Fruit fly (Drosophila melanogaster) whole organism, adult: ENCODE data around the gene Peritrophin-15a.

Experiments used
- CG11617 ChIP-seq: fragments of 200-800 bp; sonication (Bioruptor generic); optimal IDR thresholded peaks from 2 replicates; lab custom pipeline; 2017; ENCODE audit warnings: mild to moderate bottlenecking, missing biosample characterization, missing genetic modification reagents, missing genetic modification characterization
- CG33017 ChIP-seq: fragments of 200-800 bp; sonication (Bioruptor generic); optimal IDR thresholded peaks from 2 replicates; lab custom pipeline; 2018; ENCODE audit warnings: missing biosample characterization, mild to moderate bottlenecking, missing genetic modification characterization, moderate library complexity
- CG5204 ChIP-seq: fragments of 200-800 bp; sonication (Bioruptor generic); optimal IDR thresholded peaks from 2 replicates; lab custom pipeline; 2016; ENCODE audit warnings: missing biosample characterization, missing genetic modification characterization
- CG7045 ChIP-seq: fragments of 200-800 bp; sonication (Bioruptor generic); optimal IDR thresholded peaks from 2 replicates; lab custom pipeline; 2017; ENCODE audit warnings: missing biosample characterization, mild to moderate bottlenecking, missing genetic modification characterization
- CG7101 ChIP-seq: fragments of 200-800 bp; sonication (Bioruptor generic); optimal IDR thresholded peaks from 2 replicates; lab custom pipeline; 2018; ENCODE audit warnings: missing biosample characterization, mild to moderate bottlenecking, missing genetic modification characterization, moderate library complexity
- Clk ChIP-seq: fragments of 200-800 bp; sonication (Bioruptor generic); optimal IDR thresholded peaks from 2 replicates; lab custom pipeline; 2017; ENCODE audit warnings: missing biosample characterization, missing genetic modification characterization
- kay ChIP-seq: fragments of 200-800 bp; sonication (Bioruptor generic); peaks from one replicate; lab custom pipeline; 2016; ENCODE audit warnings: missing biosample characterization, missing genetic modification characterization, borderline replicate concordance
- pad ChIP-seq: fragments of 200-800 bp; sonication (Bioruptor generic); optimal IDR thresholded peaks from 3 replicates; lab custom pipeline; 2017; ENCODE audit warnings: missing biosample characterization, missing genetic modification characterization, mild to moderate bottlenecking, moderate library complexity, missing genetic modification reagents

dm6 chr2L:8425212-8425611, 29.3 kb upstream of the Peritrophin-15a start:
- TF ChIP-seq Clk: no peak
- TF ChIP-seq CG5204: no peak
- no peak for TF ChIP-seq pad (GFP tag; lab: Kevin White, UChicago)
- TF ChIP-seq CG33017 (tag; lab: Kevin White, UChicago): no peak
- TF ChIP-seq CG7045 (GFP tag; lab: Kevin White, UChicago): no peak
- no peak for TF ChIP-seq CG7101 (tag; lab: Kevin White, UChicago)
- TF ChIP-seq CG11617 (GFP tag; lab: Kevin White, UChicago): no peak
- TF ChIP-seq kay: peak; percentile 36
